4 worm cellular contexts compared by ENCODE assay signal in genomic region chrX:7953695-7954094, ce11.
TF ChIP-seq lines count a peak whose summit lies in the region.

No protein-coding gene starts in this region.

TF ChIP-seq in whole organism, L3 larva, 47 proteins besides CTCF, POLR2A, EP300 and RAD21:
- peak; percentile 93 for TF ChIP-seq pha-4 (tag; optimal IDR thresholded peaks at IDR 0.05; lab: Kevin White, UChicago)
- no peak for TF ChIP-seq skn-1 (tag; optimal IDR thresholded peaks at IDR 0.05; lab: Kevin White, UChicago)
TF ChIP-seq in whole organism, L3 larva: peak in this region for 1.

TF ChIP-seq in whole organism, L4 larva, 104 proteins besides CTCF, POLR2A, EP300 and RAD21:
- TF ChIP-seq nhr-42 (GFP tag; IDR thresholded peaks at IDR 0.05; lab: Robert Waterston, UW) (no peak), lin-29 (GFP tag; IDR thresholded peaks at IDR 0.05; lab: Robert Waterston, UW) (no peak), sdz-12 (GFP tag; optimal IDR thresholded peaks at IDR 0.05; lab: Kevin White, UChicago) (no peak), Y75B8A.6 (GFP tag; IDR thresholded peaks at IDR 0.05; lab: Robert Waterston, UW) (no peak), hlh-11 (tag; optimal IDR thresholded peaks at IDR 0.05; lab: Kevin White, UChicago) (no peak), pha-4 (GFP tag; IDR thresholded peaks at IDR 0.05; lab: Robert Waterston, UW) (no peak), pha-4 (tag; optimal IDR thresholded peaks at IDR 0.05; lab: Kevin White, UChicago) (peak; percentile 58), spr-3 (GFP tag; optimal IDR thresholded peaks at IDR 0.05; lab: Kevin White, UChicago) (no peak), daf-16 (GFP tag; optimal IDR thresholded peaks at IDR 0.05; lab: Kevin White, UChicago) (peak in 1 of 2 experiments; percentile 35), daf-16 (tag; optimal IDR thresholded peaks at IDR 0.05; lab: Kevin White, UChicago) (peak; percentile 30)

TF ChIP-seq in whole organism, mixed stage, embryonic, 35 proteins besides CTCF, POLR2A, EP300 and RAD21:
- TF ChIP-seq ceh-83 (GFP tag; optimal IDR thresholded peaks at IDR 0.05; lab: Kevin White, UChicago) (no peak), pha-4 (tag; optimal IDR thresholded peaks at IDR 0.05; lab: Kevin White, UChicago) (peak; percentile 34)
TF ChIP-seq in whole organism, mixed stage, embryonic: peak in this region for 1.

TF ChIP-seq in whole organism, young adult, 124 proteins besides CTCF, POLR2A, EP300 and RAD21:
- TF ChIP-seq snpc-4 (GFP tag; optimal IDR thresholded peaks at IDR 0.05; lab: Kevin White, UChicago), result no peak
- TF ChIP-seq snpc-4 (tag; optimal IDR thresholded peaks at IDR 0.05; lab: Kevin White, UChicago), result no peak
- TF ChIP-seq cebp-1 (GFP tag; IDR thresholded peaks at IDR 0.05; lab: Robert Waterston, UW), result no peak
- peak; percentile 24 for TF ChIP-seq cebp-1 (tag; optimal IDR thresholded peaks at IDR 0.05; lab: Kevin White, UChicago)
- TF ChIP-seq hmg-20 (GFP tag; IDR thresholded peaks at IDR 0.05; lab: Robert Waterston, UW), result no peak
